Fruit fly (Drosophila melanogaster): Measurements from ENCODE around the gene CG14421.

- no peak for TF ChIP-seq CG9948 (tag; optimal IDR thresholded peaks at IDR 0.05)
- TF ChIP-seq D1 (tag; optimal IDR thresholded peaks at IDR 0.05): no peak
- TF ChIP-seq fd96Ca (GFP tag; IDR thresholded peaks at IDR 0.05): no peak
- no peak for TF ChIP-seq CG32121 (GFP tag; IDR thresholded peaks at IDR 0.05)
- TF ChIP-seq Ets98B (GFP tag; IDR thresholded peaks at IDR 0.05): no peak
- no peak for TF ChIP-seq gl (tag; optimal IDR thresholded peaks at IDR 0.05)
- TF ChIP-seq CG34367 (tag; optimal IDR thresholded peaks at IDR 0.05): no peak
- no peak for TF ChIP-seq CG12605 (GFP tag; IDR thresholded peaks at IDR 0.05)
- no peak for TF ChIP-seq CG4496 (GFP tag; IDR thresholded peaks at IDR 0.05)
- no peak for TF ChIP-seq CG10348 (GFP tag; IDR thresholded peaks at IDR 0.05)
- no peak for TF ChIP-seq CG8159 (tag; optimal IDR thresholded peaks at IDR 0.05)
- no peak for TF ChIP-seq CG15710 (tag; optimal IDR thresholded peaks at IDR 0.05)
These were observed 5.6 kb downstream of the CG14421 start, which contains the start of gene CG17959 for dm6 chrX:2946794-2947193.

All from whole organism, pupa.